Worm (Caenorhabditis elegans) whole organism, mixed stage, embryonic: ENCODE results near the gene fbxb-108.

Experiments used
- elt-3 ChIP-seq: fragments of 150-350 bp; optimal IDR thresholded peaks from 2 replicates; lab custom pipeline; 2014; ENCODE audit warnings: missing biosample characterization, missing genetic modification characterization
- snpc-4 ChIP-seq: fragments of 150-350 bp; optimal IDR thresholded peaks from 2 replicates; lab custom pipeline; 2014; ENCODE audit warnings: missing biosample characterization, missing genetic modification characterization

- TF ChIP-seq elt-3 (tag; lab: Kevin White, UChicago) (no peak), snpc-4 (no peak)
These were observed 13.1 kb downstream of the fbxb-108 start, which contains the start of gene F08D12.4 for ce11 chrII:2777846-2778245.
